Worm (Caenorhabditis elegans): ENCODE data around the gene tag-307.
A peak's percentile ranks its signal among the peaks of the same experiment; 100 is the strongest.

The tag-307 gene

DNA sequence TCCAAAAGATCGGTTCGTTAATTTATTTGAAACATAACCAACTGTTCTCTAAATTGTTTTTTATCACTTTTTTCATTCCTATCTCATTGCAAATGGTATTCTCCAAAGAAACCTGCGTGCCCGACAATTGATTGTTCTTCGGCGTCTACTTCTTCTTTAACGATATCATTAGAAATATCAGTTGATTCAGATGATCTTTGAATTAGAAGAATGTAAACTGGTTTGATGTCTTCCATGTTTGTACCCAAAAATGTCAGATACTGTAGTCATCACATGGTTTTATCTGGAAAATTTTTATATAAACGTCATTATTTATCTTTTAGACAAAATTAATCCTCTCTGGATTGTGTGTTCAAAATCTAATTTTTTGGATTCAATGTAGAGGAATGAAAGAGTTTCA, 40.7 kb upstream of the tag-307 start (continued):
- TF ChIP-seq efl-3 (GFP tag; optimal IDR thresholded peaks at IDR 0.05): no peak
- TF ChIP-seq ama-1 (optimal IDR thresholded peaks at IDR 0.05): no peak
- no peak for TF ChIP-seq mdl-1 (tag; optimal IDR thresholded peaks at IDR 0.05)
- TF ChIP-seq xbp-1 (tag; optimal IDR thresholded peaks at IDR 0.05): no peak
- no peak for TF ChIP-seq ceh-8 (GFP tag; optimal IDR thresholded peaks at IDR 0.05)
- TF ChIP-seq nhr-85 (tag): peak; percentile 95
- TF ChIP-seq alr-1 (tag; optimal IDR thresholded peaks at IDR 0.05; ENCODE audit: borderline replicate concordance): no peak
- TF ChIP-seq zag-1 (tag; optimal IDR thresholded peaks at IDR 0.05): no peak
- no peak for TF ChIP-seq mep-1 (tag; optimal IDR thresholded peaks at IDR 0.05)
- TF ChIP-seq sup-37 (GFP tag; optimal IDR thresholded peaks at IDR 0.05): no peak
- peak; percentile 75 for TF ChIP-seq nhr-71 (tag; optimal IDR thresholded peaks at IDR 0.05)

DNA sequence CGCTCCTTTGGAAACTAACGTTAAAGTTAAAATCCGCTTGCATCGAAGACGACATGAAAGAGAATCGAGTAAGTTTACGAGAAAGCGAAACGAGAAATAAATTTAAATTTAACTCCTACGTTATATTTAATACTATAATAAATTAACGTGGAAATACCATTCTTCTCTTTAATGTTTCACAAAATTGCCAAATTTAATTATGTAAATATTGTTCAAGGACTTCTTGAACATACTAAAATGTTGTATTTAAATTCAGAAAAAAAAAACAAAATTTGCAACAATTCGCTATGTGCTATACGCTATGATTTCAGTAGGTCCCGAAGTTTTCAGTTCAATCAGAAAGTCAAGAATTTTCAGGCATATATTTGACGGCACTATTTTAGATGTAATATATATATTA, 39.9 kb upstream of the tag-307 start, which contains the start of gene ZK688.10:
Gene ZK688.10 (minus strand): TSS at position 101 of the 400 bp plus-strand sequence.
- TF ChIP-seq sox-4 (tag; optimal IDR thresholded peaks at IDR 0.05) (no peak), unc-130 (tag; optimal IDR thresholded peaks at IDR 0.05) (no peak), C04F5.9 (tag; optimal IDR thresholded peaks at IDR 0.05) (no peak), mef-2 (tag; optimal IDR thresholded peaks at IDR 0.05) (no peak), ztf-4 (tag; optimal IDR thresholded peaks at IDR 0.05) (no peak), isw-1 (GFP tag; IDR thresholded peaks at IDR 0.05) (no peak), snu-23 (GFP tag; optimal IDR thresholded peaks at IDR 0.05) (no peak), ceh-88 (GFP tag; IDR thresholded peaks at IDR 0.05) (no peak), swsn-7 (tag; optimal IDR thresholded peaks at IDR 0.05) (no peak), alr-1 (tag; optimal IDR thresholded peaks at IDR 0.05; ENCODE audit: borderline replicate concordance) (no peak), aha-1 (tag; optimal IDR thresholded peaks at IDR 0.05) (no peak), lin-35 (GFP tag; optimal IDR thresholded peaks at IDR 0.05) (no peak), fos-1 (tag; optimal IDR thresholded peaks at IDR 0.05) (no peak)

- no peak for TF ChIP-seq lin-35 (GFP tag; optimal IDR thresholded peaks at IDR 0.05)
- no peak for TF ChIP-seq snpc-4 (tag; optimal IDR thresholded peaks at IDR 0.05)
- no peak for TF ChIP-seq nhr-85 (tag)
Measured at ce11 chrIII:7894724-7895123, 37.7 kb upstream of the tag-307 start, which contains the start of gene ZK688.4. ZK688.4 (plus strand) TSS chrIII:7895024.

- TF ChIP-seq efl-1 (optimal IDR thresholded peaks at IDR 0.05) (no peak), efl-1 (GFP tag; optimal IDR thresholded peaks at IDR 0.05 in 1 of 2) (peak in 1 of 2 experiments; percentile 54), fkh-8 (tag; optimal IDR thresholded peaks at IDR 0.05) (peak; percentile 27), ets-5 (GFP tag; IDR thresholded peaks at IDR 0.05) (no peak)
Measured at ce11 chrIII:7893224-7893623, 36.2 kb upstream of the tag-307 start.

- TF ChIP-seq unc-30 (tag; optimal IDR thresholded peaks at IDR 0.05): no peak
- TF ChIP-seq efl-1 (optimal IDR thresholded peaks at IDR 0.05): no peak
- no peak for TF ChIP-seq efl-1 (GFP tag; optimal IDR thresholded peaks at IDR 0.05 in 1 of 2)
- TF ChIP-seq C04F5.9 (tag; optimal IDR thresholded peaks at IDR 0.05): no peak
- no peak for TF ChIP-seq nhr-76 (tag; optimal IDR thresholded peaks at IDR 0.05)
Measured at ce11 chrIII:7892333-7892732, 35.3 kb upstream of the tag-307 start.

- TF ChIP-seq lin-14 (GFP tag; optimal IDR thresholded peaks at IDR 0.05) (peak; percentile 91), pax-3 (tag; optimal IDR thresholded peaks at IDR 0.05) (no peak), snu-23 (GFP tag; optimal IDR thresholded peaks at IDR 0.05) (peak; percentile 81), Y116A8C.19 (tag; optimal IDR thresholded peaks at IDR 0.05; ENCODE audit: borderline replicate concordance) (no peak), zag-1 (tag; optimal IDR thresholded peaks at IDR 0.05) (no peak), unc-86 (tag; optimal IDR thresholded peaks at IDR 0.05) (peak; percentile 34), blmp-1 (tag; optimal IDR thresholded peaks at IDR 0.05) (peak; percentile 92), lin-35 (GFP tag; optimal IDR thresholded peaks at IDR 0.05) (peak; percentile 70 to 71), nhr-28 (tag; optimal IDR thresholded peaks at IDR 0.05) (no peak), vab-15 (tag; optimal IDR thresholded peaks at IDR 0.05) (no peak), ceh-8 (GFP tag; optimal IDR thresholded peaks at IDR 0.05) (peak; percentile 4), elt-2 (tag; optimal IDR thresholded peaks at IDR 0.05) (peak; percentile 21), jun-1 (tag; optimal IDR thresholded peaks at IDR 0.05) (peak; percentile 46), fkh-10 (GFP tag; optimal IDR thresholded peaks at IDR 0.05) (no peak), lsy-2 (tag; optimal IDR thresholded peaks at IDR 0.05) (peak; percentile 62 to 77), ceh-63 (GFP tag; optimal IDR thresholded peaks at IDR 0.05) (no peak), nhr-90 (tag; optimal IDR thresholded peaks at IDR 0.05; ENCODE audit: poor library complexity) (peak; percentile 49), nhr-237 (tag; optimal IDR thresholded peaks at IDR 0.05) (peak; percentile 10)
Measured at ce11 chrIII:7891573-7892306, 34.7 kb upstream of the tag-307 start, which contains the start of the genes ZK688.5 and fahd-1. ZK688.5 (minus strand) TSS chrIII:7891623. fahd-1 (plus strand) TSS chrIII:7892256.
